Worm (Caenorhabditis elegans) whole organism, young adult: ENCODE results near the gene dyf-2.

Source experiments
- dpl-1 ChIP-seq: fragments of 150-350 bp; optimal IDR thresholded peaks from 2 replicates; lab custom pipeline; 2014; ENCODE audit warnings: missing biosample characterization, missing genetic modification reagents, missing genetic modification characterization
- hlh-12 ChIP-seq: sonication (generic microtip); optimal IDR thresholded peaks from 2 replicates; lab custom pipeline; 2016; ENCODE audit warnings: missing genetic modification characterization, missing compliant biosample characterization
- lir-1 ChIP-seq: fragments of 200-800 bp; sonication (Bioruptor generic); conservative IDR thresholded peaks from 2 replicates; pipeline ENCODE4 v1.3.6; 2022; ENCODE audit warnings: missing genetic modification reagents, missing genetic modification characterization, missing compliant biosample characterization
- pbrm-1 ChIP-seq: fragments of 200-800 bp; sonication (Bioruptor generic); IDR thresholded peaks from 2 replicates; pipeline ENCODE4 v1.3.6; 2022; ENCODE audit warnings: missing genetic modification reagents, missing genetic modification characterization, missing compliant biosample characterization

DNA sequence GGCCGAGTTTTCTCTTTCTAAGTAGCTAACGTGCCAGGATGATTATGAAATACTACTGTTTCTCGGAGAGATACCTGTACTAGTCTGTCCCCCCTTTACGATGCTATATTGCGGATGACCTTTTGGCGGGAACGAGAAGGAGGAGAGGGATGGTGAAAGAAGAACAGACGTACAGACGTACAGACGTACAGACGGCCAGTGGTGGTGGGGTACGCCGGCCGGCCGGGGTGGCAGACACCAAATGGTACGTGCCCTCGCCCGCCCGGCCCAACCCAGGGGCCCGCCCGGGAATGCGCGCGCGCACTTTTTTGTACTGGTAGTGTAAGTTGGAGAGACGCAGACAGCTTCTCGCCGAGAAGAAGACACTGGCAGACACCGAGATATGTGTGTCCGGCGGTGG is 34.8 kb upstream of the dyf-2 start:
- TF ChIP-seq dpl-1 (GFP tag; lab: Kevin White, UChicago) (no peak), hlh-12 (tag; lab: Kevin White, UChicago) (no peak), lir-1 (GFP tag; lab: Robert Waterston, UW) (no peak), pbrm-1 (GFP tag; lab: Robert Waterston, UW) (no peak)
